Fruit fly (Drosophila melanogaster) whole organism, adult: Measurements from ENCODE around the gene CG31459.
A peak's percentile ranks its signal among the peaks of the same experiment; 100 is the strongest.

Source experiments
- CG11617 ChIP-seq: fragments of 200-800 bp; sonication (Bioruptor generic); optimal IDR thresholded peaks from 2 replicates; lab custom pipeline; 2017; ENCODE audit warnings: mild to moderate bottlenecking, missing biosample characterization, missing genetic modification reagents, missing genetic modification characterization
- CG12768 ChIP-seq: fragments of 200-800 bp; sonication (Bioruptor generic); optimal IDR thresholded peaks from 2 replicates; lab custom pipeline; 2017; ENCODE audit warnings: missing biosample characterization, missing genetic modification characterization, mild to moderate bottlenecking, moderate library complexity, missing genetic modification reagents
- CG14711 ChIP-seq: fragments of 200-800 bp; sonication (Bioruptor generic); optimal IDR thresholded peaks from 2 replicates; lab custom pipeline; 2018; ENCODE audit warnings: missing biosample characterization, mild to moderate bottlenecking, missing genetic modification characterization, moderate library complexity
- CG1620 ChIP-seq: fragments of 200-800 bp; sonication (Bioruptor generic); optimal IDR thresholded peaks from 2 replicates; lab custom pipeline; 2016; ENCODE audit warnings: missing biosample characterization, missing genetic modification characterization
- CG33017 ChIP-seq: fragments of 200-800 bp; sonication (Bioruptor generic); optimal IDR thresholded peaks from 2 replicates; lab custom pipeline; 2018; ENCODE audit warnings: missing biosample characterization, mild to moderate bottlenecking, missing genetic modification characterization, moderate library complexity
- CG5204 ChIP-seq: fragments of 200-800 bp; sonication (Bioruptor generic); optimal IDR thresholded peaks from 2 replicates; lab custom pipeline; 2016; ENCODE audit warnings: missing biosample characterization, missing genetic modification characterization
- CG7045 ChIP-seq: fragments of 200-800 bp; sonication (Bioruptor generic); optimal IDR thresholded peaks from 2 replicates; lab custom pipeline; 2017; ENCODE audit warnings: missing biosample characterization, mild to moderate bottlenecking, missing genetic modification characterization
- CG7101 ChIP-seq: fragments of 200-800 bp; sonication (Bioruptor generic); optimal IDR thresholded peaks from 2 replicates; lab custom pipeline; 2018; ENCODE audit warnings: missing biosample characterization, mild to moderate bottlenecking, missing genetic modification characterization, moderate library complexity
- Clk ChIP-seq: fragments of 200-800 bp; sonication (Bioruptor generic); optimal IDR thresholded peaks from 2 replicates; lab custom pipeline; 2017; ENCODE audit warnings: missing biosample characterization, missing genetic modification characterization
- Crg-1 ChIP-seq: fragments of 200-800 bp; sonication (Bioruptor generic); optimal IDR thresholded peaks from 2 replicates; lab custom pipeline; 2016; ENCODE audit warnings: missing biosample characterization, missing genetic modification characterization
- Hr96 ChIP-seq: fragments of 200-800 bp; sonication (Bioruptor generic); optimal IDR thresholded peaks from 2 replicates; lab custom pipeline; 2016; ENCODE audit warnings: missing biosample characterization, missing genetic modification characterization
- Mnt ChIP-seq: fragments of 200-800 bp; sonication (Bioruptor generic); optimal IDR thresholded peaks from 2 replicates; lab custom pipeline; 2016; ENCODE audit warnings: missing biosample characterization, mild to moderate bottlenecking, missing genetic modification characterization
- bab1 ChIP-seq: fragments of 200-800 bp; sonication (Bioruptor generic); optimal IDR thresholded peaks from 3 replicates; lab custom pipeline; 2019; ENCODE audit warnings: missing biosample characterization, mild to moderate bottlenecking, missing genetic modification characterization, moderate library complexity
- cic ChIP-seq: fragments of 200-800 bp; sonication (Bioruptor generic); optimal IDR thresholded peaks from 2 replicates; lab custom pipeline; 2017; ENCODE audit warnings: missing biosample characterization, mild to moderate bottlenecking, missing genetic modification characterization, moderate library complexity
- cnc ChIP-seq, 2 experiments: fragments of >200 bp; optimal IDR thresholded peaks; 2 replicates each; lab custom pipeline; 2017
- kay ChIP-seq: fragments of 200-800 bp; sonication (Bioruptor generic); peaks from one replicate; lab custom pipeline; 2016; ENCODE audit warnings: missing biosample characterization, missing genetic modification characterization, borderline replicate concordance
- ovo ChIP-seq: fragments of 200-800 bp; sonication (Bioruptor generic); optimal IDR thresholded peaks from 2 replicates; lab custom pipeline; 2016; ENCODE audit warnings: missing biosample characterization, missing genetic modification characterization
- pad ChIP-seq: fragments of 200-800 bp; sonication (Bioruptor generic); optimal IDR thresholded peaks from 3 replicates; lab custom pipeline; 2017; ENCODE audit warnings: missing biosample characterization, missing genetic modification characterization, mild to moderate bottlenecking, moderate library complexity, missing genetic modification reagents
- tj ChIP-seq: fragments of 200-800 bp; sonication (Bioruptor generic); optimal IDR thresholded peaks from 3 replicates; lab custom pipeline; 2017; ENCODE audit warnings: missing biosample characterization, mild to moderate bottlenecking, missing genetic modification characterization, moderate library complexity
- toe ChIP-seq: fragments of 200-800 bp; sonication (Bioruptor generic); optimal IDR thresholded peaks from 2 replicates; lab custom pipeline; 2016; ENCODE audit warnings: missing biosample characterization, missing genetic modification characterization

The CG31459 gene

dm6 chr3R:19860996-19861719 is 20.5 kb downstream of the CG31459 start, which contains the start of the genes Ire1 and Mrm2:
TSS of gene Ire1 (minus strand) at chr3R:19861291.
TSS of gene Mrm2 (plus strand) at chr3R:19861610.
- TF ChIP-seq Mnt (GFP tag; lab: Kevin White, UChicago) (peak; percentile 59), Crg-1 (GFP tag; lab: Kevin White, UChicago) (peak; percentile 66), CG7045 (GFP tag; lab: Kevin White, UChicago) (peak; percentile 67), CG33017 (tag; lab: Kevin White, UChicago) (peak; percentile 38), CG11617 (GFP tag; lab: Kevin White, UChicago) (peak; percentile 78), Clk (GFP tag; lab: Kevin White, UChicago) (peak; percentile 70), CG1620 (GFP tag; lab: Kevin White, UChicago) (peak; percentile 88), tj (GFP tag; lab: Kevin White, UChicago) (peak; percentile 45), CG14711 (peak; percentile 53), Hr96 (GFP tag; lab: Kevin White, UChicago) (peak; percentile 86), bab1 (GFP tag; lab: Kevin White, UChicago) (peak; percentile 42), CG5204 (GFP tag; lab: Kevin White, UChicago) (no peak), CG7101 (tag; lab: Kevin White, UChicago) (peak; percentile 73), pad (peak; percentile 61), cnc (optimal IDR thresholded peaks at IDR 0.05; lab: Kevin White, UChicago) (no peak), CG12768 (GFP tag; lab: Kevin White, UChicago) (peak; percentile 67), ovo (GFP tag; lab: Kevin White, UChicago) (peak; percentile 77), toe (GFP tag; lab: Kevin White, UChicago) (peak; percentile 94), kay (no peak), cic (GFP tag; lab: Kevin White, UChicago) (peak; percentile 13)

dm6 chr3R:19863979-19864775 is 23.5 kb downstream of the CG31459 start, which contains the start of the genes CG4572 and CG4686:
TSS of gene CG4572 (minus strand) at chr3R:19864393.
TSS of gene CG4686 (plus strand) at chr3R:19864496.
- peak; percentile 75 for TF ChIP-seq cic (GFP tag; lab: Kevin White, UChicago)
- peak; percentile 88 for TF ChIP-seq CG7045 (GFP tag; lab: Kevin White, UChicago)
- TF ChIP-seq CG12768 (GFP tag; lab: Kevin White, UChicago), result peak; percentile 78
- TF ChIP-seq CG1620 (GFP tag; lab: Kevin White, UChicago), result peak; percentile 73
- TF ChIP-seq Hr96 (GFP tag; lab: Kevin White, UChicago), result peak; percentile 91
- TF ChIP-seq CG11617 (GFP tag; lab: Kevin White, UChicago), result peak; percentile 87
- TF ChIP-seq cnc (optimal IDR thresholded peaks at IDR 0.05; lab: Kevin White, UChicago), result peak; percentile 84 to 96
- peak; percentile 97 for TF ChIP-seq CG14711
- TF ChIP-seq tj (GFP tag; lab: Kevin White, UChicago), result peak; percentile 99
- peak; percentile 77 for TF ChIP-seq toe (GFP tag; lab: Kevin White, UChicago)
- peak; percentile 77 for TF ChIP-seq CG7101 (tag; lab: Kevin White, UChicago)
- peak; percentile 72 for TF ChIP-seq CG33017 (tag; lab: Kevin White, UChicago)
- peak; percentile 65 for TF ChIP-seq Clk (GFP tag; lab: Kevin White, UChicago)
- peak; percentile 82 for TF ChIP-seq bab1 (GFP tag; lab: Kevin White, UChicago)
- peak; percentile 69 for TF ChIP-seq pad
- peak; percentile 82 for TF ChIP-seq Crg-1 (GFP tag; lab: Kevin White, UChicago)
- peak; percentile 55 for TF ChIP-seq Mnt (GFP tag; lab: Kevin White, UChicago)
- peak; percentile 90 for TF ChIP-seq CG5204 (GFP tag; lab: Kevin White, UChicago)
- TF ChIP-seq kay, result no peak
- peak; percentile 64 for TF ChIP-seq ovo (GFP tag; lab: Kevin White, UChicago)

- TF ChIP-seq cic (GFP tag; lab: Kevin White, UChicago) (peak; percentile 90), Mnt (GFP tag; lab: Kevin White, UChicago) (peak; percentile 2), CG1620 (GFP tag; lab: Kevin White, UChicago) (no peak), Crg-1 (GFP tag; lab: Kevin White, UChicago) (peak; percentile 8)
Observed at dm6 chr3R:19873102-19873737, 32.6 kb downstream of the CG31459 start.

- TF ChIP-seq tj (GFP tag; lab: Kevin White, UChicago), result no peak
- no peak for TF ChIP-seq CG5204 (GFP tag; lab: Kevin White, UChicago)
- TF ChIP-seq Crg-1 (GFP tag; lab: Kevin White, UChicago), result no peak
- no peak for TF ChIP-seq toe (GFP tag; lab: Kevin White, UChicago)
- TF ChIP-seq CG7101 (tag; lab: Kevin White, UChicago), result no peak
- no peak for TF ChIP-seq CG33017 (tag; lab: Kevin White, UChicago)
- no peak for TF ChIP-seq cnc (optimal IDR thresholded peaks at IDR 0.05; lab: Kevin White, UChicago)
- no peak for TF ChIP-seq Mnt (GFP tag; lab: Kevin White, UChicago)
- TF ChIP-seq ovo (GFP tag; lab: Kevin White, UChicago), result no peak
- peak; percentile 56 for TF ChIP-seq CG12768 (GFP tag; lab: Kevin White, UChicago)
- no peak for TF ChIP-seq kay
- no peak for TF ChIP-seq CG1620 (GFP tag; lab: Kevin White, UChicago)
- peak; percentile 42 for TF ChIP-seq pad
- no peak for TF ChIP-seq CG14711
- TF ChIP-seq bab1 (GFP tag; lab: Kevin White, UChicago), result no peak
- TF ChIP-seq CG11617 (GFP tag; lab: Kevin White, UChicago), result no peak
- TF ChIP-seq Clk (GFP tag; lab: Kevin White, UChicago), result no peak
- TF ChIP-seq Hr96 (GFP tag; lab: Kevin White, UChicago), result peak; percentile 30
- TF ChIP-seq cic (GFP tag; lab: Kevin White, UChicago), result peak; percentile 61
Observed at dm6 chr3R:19875118-19875887, 34.7 kb downstream of the CG31459 start, which contains the start of gene Mrp5. TSS of gene Mrp5 (minus strand) at chr3R:19875678.
